Fruit fly (Drosophila melanogaster) whole organism, embryonic: ENCODE results near the gene Tim17b2.

ENCODE experiments used
- CG12391 ChIP-seq: fragments of 200-800 bp; sonication (Bioruptor generic); optimal IDR thresholded peaks from 3 replicates; lab custom pipeline; 2018; ENCODE audit warnings: missing biosample characterization, mild to moderate bottlenecking, missing genetic modification characterization, moderate library complexity
- CG13894 ChIP-seq: fragments of 200-800 bp; sonication (Bioruptor generic); optimal IDR thresholded peaks from 3 replicates; lab custom pipeline; 2018; ENCODE audit warnings: missing biosample characterization, mild to moderate bottlenecking, missing genetic modification characterization, moderate library complexity
- CG14441 ChIP-seq: fragments of 200-800 bp; sonication (Bioruptor generic); IDR thresholded peaks from 2 replicates; pipeline ENCODE4 v1.3.6; 2022; ENCODE audit warnings: missing biosample characterization, missing genetic modification characterization
- CG2875 ChIP-seq: fragments of 200-800 bp; sonication (Bioruptor generic); optimal IDR thresholded peaks from 2 replicates; lab custom pipeline; 2017; ENCODE audit warnings: missing biosample characterization, mild to moderate bottlenecking, missing genetic modification characterization, missing genetic modification reagents
- Dll ChIP-seq: fragments of 200-800 bp; sonication (Bioruptor generic); IDR thresholded peaks from 4 replicates; pipeline ENCODE4 v1.3.6; 2022; ENCODE audit warnings: missing biosample characterization, missing genetic modification characterization; ENCODE audit not compliant: partially characterized antibody
- Sry-δ ChIP-seq: fragments of 200-800 bp; sonication (Bioruptor generic); optimal IDR thresholded peaks from 2 replicates; lab custom pipeline; 2016; ENCODE audit warnings: missing biosample characterization, missing genetic modification characterization
- Tbp ChIP-seq: fragments of >200 bp; optimal IDR thresholded peaks from 2 replicates; lab custom pipeline; 2018; ENCODE audit warnings: missing biosample characterization, missing genetic modification characterization
- cwo ChIP-seq: fragments of 200-800 bp; sonication (Bioruptor generic); optimal IDR thresholded peaks from 3 replicates; lab custom pipeline; 2017; ENCODE audit warnings: missing biosample characterization, missing genetic modification characterization, mild to moderate bottlenecking, moderate library complexity, missing genetic modification reagents
- hkb ChIP-seq, 2 experiments: fragments of 200-800 bp in 1 of 2; fragments of >200 bp in 1 of 2; sonication (Bioruptor generic) in 1 of 2; IDR thresholded peaks in 1 of 2; optimal IDR thresholded peaks in 1 of 2; 2 replicates each; pipeline versions ENCODE4 v1.3.6 to Lab custom; 2017 to 2022; ENCODE audit warnings: missing biosample characterization in 1 of 2, missing genetic modification characterization in 1 of 2
- lilli ChIP-seq: fragments of 200-800 bp; sonication (Bioruptor generic); optimal IDR thresholded peaks from 3 replicates; lab custom pipeline; 2016; ENCODE audit warnings: missing biosample characterization, missing genetic modification characterization
- maf-S ChIP-seq: fragments of 200-800 bp; sonication (Bioruptor generic); optimal IDR thresholded peaks from 2 replicates; lab custom pipeline; 2016; ENCODE audit warnings: missing biosample characterization, missing genetic modification characterization
- psq ChIP-seq: fragments of 200-800 bp; sonication (Bioruptor generic); optimal IDR thresholded peaks from 2 replicates; lab custom pipeline; 2017; ENCODE audit warnings: missing biosample characterization, missing genetic modification characterization

DNA sequence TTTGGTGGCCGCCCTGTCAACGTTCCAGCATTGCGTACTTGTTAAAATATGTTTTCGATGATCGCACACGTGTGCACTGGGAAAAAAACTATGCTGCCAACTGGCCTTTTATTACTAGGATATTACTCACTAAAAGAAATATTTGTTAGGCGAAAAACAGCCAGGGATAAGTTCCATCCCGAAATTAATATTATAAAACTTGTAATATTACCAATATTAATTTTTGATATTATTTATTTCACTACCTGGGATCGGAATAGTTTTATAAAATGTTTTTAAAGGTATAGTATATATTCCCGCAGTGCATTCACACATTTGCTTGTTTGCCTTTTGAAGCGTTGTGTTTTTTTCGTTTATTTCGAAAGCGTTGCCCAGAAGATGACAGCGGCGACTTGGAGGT lies 21.0 kb upstream of the Tim17b2 start:
- TF ChIP-seq psq (GFP tag; lab: Kevin White, UChicago): no peak
- TF ChIP-seq hkb (optimal IDR thresholded peaks at IDR 0.05; lab: Kevin White, UChicago): no peak
- no peak for TF ChIP-seq hkb (GFP tag; IDR thresholded peaks at IDR 0.05; lab: Robert Waterston, UW)
- TF ChIP-seq CG12391 (tag; lab: Kevin White, UChicago): no peak
- no peak for TF ChIP-seq CG2875 (GFP tag; lab: Kevin White, UChicago)
- TF ChIP-seq lilli (GFP tag; lab: Kevin White, UChicago): no peak
- no peak for TF ChIP-seq CG14441 (GFP tag; lab: Robert Waterston, UW)
- TF ChIP-seq Sry-δ (GFP tag; lab: Kevin White, UChicago): no peak
- TF ChIP-seq Tbp (GFP tag; lab: Kevin White, UChicago): no peak
- TF ChIP-seq maf-S (GFP tag; lab: Kevin White, UChicago): no peak
- no peak for TF ChIP-seq cwo (GFP tag; lab: Kevin White, UChicago)
- TF ChIP-seq Dll: no peak
- no peak for TF ChIP-seq CG13894
